Worm (Caenorhabditis elegans) whole organism, L4/young adult: Measurements from ENCODE around the gene sri-65.
"Not testable (repeated sequence)": the region's sequence is repeated elsewhere in the genome, so short reads cannot be mapped to it uniquely, and the experiment has no call there.

Experiments
- W03F9.2 ChIP-seq: fragments of 150-350 bp; optimal IDR thresholded peaks from 2 replicates; lab custom pipeline; 2014; ENCODE audit warnings: missing biosample characterization, missing genetic modification characterization
- dao-5 ChIP-seq: sonication (generic microtip); optimal IDR thresholded peaks from 2 replicates; lab custom pipeline; 2016; ENCODE audit warnings: missing genotype, missing genetic modification characterization, moderate library complexity, missing compliant biosample characterization

DNA sequence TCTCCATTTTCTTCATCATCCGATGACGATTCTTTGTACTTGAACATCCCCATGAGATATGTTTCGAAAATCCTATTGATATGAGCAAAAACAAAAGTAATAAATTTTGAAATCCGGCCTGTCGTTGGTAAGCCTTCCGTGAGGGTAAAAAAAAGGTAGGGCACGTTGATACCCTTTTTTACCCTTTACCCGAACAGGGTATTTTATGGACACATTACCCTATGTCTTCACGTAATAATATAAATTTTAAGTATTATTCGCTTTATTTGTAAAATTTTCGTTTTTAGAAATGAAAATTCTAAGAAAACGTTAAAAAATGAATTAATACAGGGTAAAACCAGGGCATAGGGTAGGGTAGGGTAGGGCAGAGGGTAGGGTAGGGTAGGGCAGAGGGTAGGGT is 4.4 kb downstream of the sri-65 start, which contains the start of gene F13A7.7:
- TF ChIP-seq W03F9.2; dao-5 (tag; lab: Kevin White, UChicago): not testable (repeated sequence)
